Worm (Caenorhabditis elegans) whole organism, late embryonic: ENCODE data around the gene R11D1.3.

Source experiments
- ama-1 ChIP-seq: fragments of 150-350 bp; optimal IDR thresholded peaks from 2 replicates; lab custom pipeline; 2014
- ceh-14 ChIP-seq: sonication (generic microtip); optimal IDR thresholded peaks from 2 replicates; lab custom pipeline; 2016; ENCODE audit warnings: missing genotype, missing genetic modification characterization, missing compliant biosample characterization
- ceh-2 ChIP-seq: sonication (generic microtip); optimal IDR thresholded peaks from 2 replicates; lab custom pipeline; 2016; ENCODE audit warnings: missing genotype, missing genetic modification characterization, missing compliant biosample characterization
- ceh-30 ChIP-seq: fragments of 150-350 bp; optimal IDR thresholded peaks from 2 replicates; lab custom pipeline; 2014; ENCODE audit warnings: missing biosample characterization, missing genetic modification characterization
- fkh-10 ChIP-seq: fragments of 150-350 bp; optimal IDR thresholded peaks from 2 replicates; lab custom pipeline; 2014; ENCODE audit warnings: missing biosample characterization, missing genetic modification reagents, missing genetic modification characterization
- hlh-30 ChIP-seq: sonication (generic microtip); optimal IDR thresholded peaks from 2 replicates; lab custom pipeline; 2017; ENCODE audit warnings: antibody characterized with exemption, missing genetic modification characterization, missing compliant biosample characterization; ENCODE audit not compliant: insufficient read depth
- pha-4 ChIP-seq: fragments of 150-350 bp; optimal IDR thresholded peaks from 2 replicates; lab custom pipeline; 2018; ENCODE audit warnings: missing biosample characterization, missing genetic modification reagents, missing genetic modification characterization

DNA sequence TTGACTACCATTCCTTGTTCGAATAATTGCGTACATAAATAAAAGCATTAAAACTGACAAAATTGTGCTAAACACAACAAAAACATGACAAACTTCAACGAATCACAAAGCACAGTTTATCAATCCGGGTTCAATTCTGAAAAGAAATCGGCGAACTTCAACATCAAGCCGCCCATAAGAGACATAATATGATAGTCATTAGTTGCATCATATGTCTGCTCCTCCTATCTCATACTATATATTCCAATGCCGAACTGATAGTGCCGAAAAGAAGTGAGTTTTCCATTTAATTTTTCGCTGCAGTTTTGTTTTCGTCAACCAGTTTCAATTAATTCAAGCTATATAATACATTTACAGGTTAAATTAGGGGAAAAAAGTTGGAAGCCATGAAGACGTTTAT, 29.8 kb upstream of the R11D1.3 start, which contains the start of gene hrg-7:
- no peak for TF ChIP-seq ceh-14 (tag; lab: Kevin White, UChicago)
- no peak for TF ChIP-seq ceh-2
- TF ChIP-seq hlh-30, result no peak
- no peak for TF ChIP-seq ama-1 (lab: Kevin White, UChicago)
- no peak for TF ChIP-seq fkh-10 (GFP tag; lab: Kevin White, UChicago)
- TF ChIP-seq ceh-30, result no peak
- no peak for TF ChIP-seq pha-4
